Worm (Caenorhabditis elegans): ENCODE measurements around the gene pde-4.

DNA sequence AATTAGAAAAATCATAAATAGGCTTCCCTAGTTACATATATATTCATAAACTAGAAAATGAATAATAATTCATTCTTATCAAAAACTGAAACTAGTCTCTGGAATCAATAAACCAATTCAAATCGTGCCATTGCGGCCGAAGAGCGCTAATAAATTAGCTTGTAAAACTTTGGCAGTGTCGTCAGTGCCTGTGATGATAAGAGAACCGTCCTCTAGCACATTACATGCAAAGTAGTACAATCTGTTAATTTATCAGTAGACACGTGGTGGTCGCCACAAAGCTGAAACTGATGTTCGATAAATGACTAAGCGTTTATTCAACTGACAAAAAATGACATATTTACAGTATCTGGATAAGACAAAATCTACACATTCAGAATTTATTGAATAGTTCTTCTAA is 44.6 kb upstream of the pde-4 start:
- no peak for TF ChIP-seq skn-1 (tag; optimal IDR thresholded peaks at IDR 0.05)
- TF ChIP-seq zag-1 (tag; optimal IDR thresholded peaks at IDR 0.05), result no peak
- no peak for TF ChIP-seq swsn-7 (tag; optimal IDR thresholded peaks at IDR 0.05)
- no peak for TF ChIP-seq ama-1 (optimal IDR thresholded peaks at IDR 0.05)
- no peak for TF ChIP-seq egl-27 (tag; optimal IDR thresholded peaks at IDR 0.05)
- no peak for TF ChIP-seq pqm-1 (tag; optimal IDR thresholded peaks at IDR 0.05)

All from whole organism, L1 larva.